Fruit fly (Drosophila melanogaster): ENCODE data around the gene CG6462.
A peak's percentile ranks its signal among the peaks of the same experiment; 100 is the strongest.

The CG6462 gene

DNA sequence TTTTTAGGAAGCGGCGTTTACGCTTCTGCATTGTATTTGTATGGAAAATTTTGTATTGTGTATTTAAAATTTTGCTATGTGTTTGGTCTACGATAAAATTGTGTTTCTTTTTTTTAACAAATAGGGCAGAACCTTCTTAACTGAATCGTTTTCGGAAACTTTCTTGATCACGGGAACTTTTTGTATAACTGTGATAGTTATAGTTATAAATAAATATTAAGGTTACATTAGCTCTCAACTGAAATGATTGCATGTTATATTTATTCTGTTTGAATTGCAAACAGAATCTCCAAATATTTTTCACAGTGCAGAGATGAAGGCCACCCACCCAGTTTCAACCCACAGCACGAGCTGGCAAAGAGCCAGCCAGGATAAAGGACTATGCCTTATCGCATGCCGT, 26.0 kb upstream of the CG6462 start, which contains the start of gene alphaKap4:
alphaKap4 (minus strand) TSS at position 101 of the 400 bp plus-strand sequence.
- TF ChIP-seq CG17612 (GFP tag; IDR thresholded peaks at IDR 0.05) (no peak), NFAT (GFP tag; IDR thresholded peaks at IDR 0.05) (no peak), tgo (GFP tag; IDR thresholded peaks at IDR 0.05) (no peak), CG11696 (GFP tag; IDR thresholded peaks at IDR 0.05) (no peak), CG10431 (GFP tag; optimal IDR thresholded peaks at IDR 0.05) (no peak), CG31365 (tag; optimal IDR thresholded peaks at IDR 0.05) (no peak), p53 (GFP tag; optimal IDR thresholded peaks at IDR 0.05) (no peak), otp (GFP tag; IDR thresholded peaks at IDR 0.05) (no peak)

DNA sequence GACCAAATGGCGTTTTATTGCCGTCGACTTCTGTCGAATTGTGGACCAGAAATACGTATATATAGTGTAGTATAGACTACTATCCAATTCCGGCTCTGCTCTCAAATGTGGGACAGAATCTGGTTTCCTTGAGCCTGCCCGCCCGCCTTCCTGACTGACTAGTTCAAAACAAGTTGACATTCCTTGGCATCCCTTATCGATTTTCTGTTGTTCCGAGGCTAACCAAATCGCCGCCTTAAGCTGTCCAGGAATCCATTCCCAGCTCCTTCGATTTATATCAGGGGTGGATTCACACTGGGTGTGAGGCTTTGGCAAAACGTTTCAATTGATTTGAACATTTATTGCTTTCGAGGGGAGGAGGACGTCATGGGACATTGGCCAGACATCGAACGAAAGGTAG, 24.0 kb upstream of the CG6462 start:
- TF ChIP-seq Blimp-1 (GFP tag; optimal IDR thresholded peaks at IDR 0.05): no peak
- TF ChIP-seq nerfin-1 (tag; optimal IDR thresholded peaks at IDR 0.05): peak; percentile 79
- TF ChIP-seq sd (tag; optimal IDR thresholded peaks at IDR 0.05): peak; percentile 38
- TF ChIP-seq abd-A (tag; optimal IDR thresholded peaks at IDR 0.05): peak; percentile 49
- no peak for TF ChIP-seq ro (GFP tag; IDR thresholded peaks at IDR 0.05)
- TF ChIP-seq CG13894 (tag; optimal IDR thresholded peaks at IDR 0.05): peak; percentile 72
- TF ChIP-seq onecut (GFP tag; IDR thresholded peaks at IDR 0.05): peak; percentile 88

- 0 out of 2 replicates have a peak, but pooled peaks have one; percentile 19 for TF ChIP-seq Rx (GFP tag; IDR thresholded peaks at IDR 0.05)
- peak; percentile 43 for TF ChIP-seq sens (GFP tag)
- TF ChIP-seq Ptx1 (GFP tag; IDR thresholded peaks at IDR 0.05): 0 out of 2 replicates have a peak, but pooled peaks have one; percentile 8
- TF ChIP-seq Dll (GFP tag; IDR thresholded peaks at IDR 0.05; ENCODE audit: partially characterized antibody): no peak
- TF ChIP-seq Ets65A (GFP tag): peak; percentile 64
- TF ChIP-seq row (GFP tag; IDR thresholded peaks at IDR 0.05): 0 out of 3 replicates have a peak, but pooled peaks have one; percentile 10
- no peak for TF ChIP-seq odd (GFP tag; optimal IDR thresholded peaks at IDR 0.05)
- TF ChIP-seq CG1603 (tag; optimal IDR thresholded peaks at IDR 0.05): peak; percentile 46
- TF ChIP-seq gem (tag; optimal IDR thresholded peaks at IDR 0.05): peak; percentile 28
- TF ChIP-seq ab (GFP tag; optimal IDR thresholded peaks at IDR 0.05): no peak
- no peak for TF ChIP-seq mam (GFP tag; optimal IDR thresholded peaks at IDR 0.05)
- no peak for TF ChIP-seq al (GFP tag; IDR thresholded peaks at IDR 0.05)
- no peak for TF ChIP-seq sens-2 (GFP tag; IDR thresholded peaks at IDR 0.05)
- 0 out of 3 replicates have a peak, but pooled peaks have one; percentile 6 for TF ChIP-seq dysf (GFP tag; IDR thresholded peaks at IDR 0.05)
- no peak for TF ChIP-seq bigmax (GFP tag; optimal IDR thresholded peaks at IDR 0.05)
Measured at dm6 chr3L:6022142-6022541, 14.8 kb upstream of the CG6462 start.

- TF ChIP-seq Dp (GFP tag; optimal IDR thresholded peaks at IDR 0.05) (no peak), CG18476 (GFP tag; optimal IDR thresholded peaks at IDR 0.05) (no peak), sd (tag; optimal IDR thresholded peaks at IDR 0.05) (peak; percentile 26), CG12744 (GFP tag; optimal IDR thresholded peaks at IDR 0.05) (no peak), CG12942 (GFP tag; optimal IDR thresholded peaks at IDR 0.05) (no peak), pzg (GFP tag; optimal IDR thresholded peaks at IDR 0.05) (no peak), crol (GFP tag; IDR thresholded peaks at IDR 0.05) (no peak), pita (GFP tag; optimal IDR thresholded peaks at IDR 0.05) (no peak), Mrtf (GFP tag; IDR thresholded peaks at IDR 0.05) (no peak), dysf (GFP tag; IDR thresholded peaks at IDR 0.05) (no peak), CG14667 (GFP tag; IDR thresholded peaks at IDR 0.05) (no peak), CoRest (tag; optimal IDR thresholded peaks at IDR 0.05) (no peak), C15 (GFP tag; IDR thresholded peaks at IDR 0.05) (no peak), lab (GFP tag; optimal IDR thresholded peaks at IDR 0.05) (no peak), exex (tag; optimal IDR thresholded peaks at IDR 0.05) (peak; percentile 95), pan (optimal IDR thresholded peaks at IDR 0.05) (no peak), pan (GFP tag; optimal IDR thresholded peaks at IDR 0.05 in 1 of 2, IDR thresholded peaks at IDR 0.05 in 1 of 2) (no peak), CG2129 (GFP tag; IDR thresholded peaks at IDR 0.05; ENCODE audit: partially characterized antibody) (no peak), sens-2 (GFP tag; IDR thresholded peaks at IDR 0.05) (peak; percentile 44; the same call in 1 of the 2 replicates), CG2712 (tag; optimal IDR thresholded peaks at IDR 0.05) (no peak), CG10979 (tag; optimal IDR thresholded peaks at IDR 0.05) (no peak), Poxn (GFP tag; IDR thresholded peaks at IDR 0.05) (no peak)
Measured at dm6 chr3L:6033008-6033407, 3.9 kb upstream of the CG6462 start.
